In genomic region chr2L:20889857-20890606, dm6 we compare ENCODE assay signal across 1 fruit fly cellular context.
A peak's percentile ranks its signal among the peaks of the same experiment; 100 is the strongest.
TF ChIP-seq lines count a peak whose summit lies in the region.

No protein-coding gene starts in this region.

TF ChIP-seq in whole organism, embryonic, 481 proteins besides CTCF, POLR2A, EP300 and RAD21 (continued from another document):
- no peak for TF ChIP-seq unc-4 (GFP tag; IDR thresholded peaks at IDR 0.05; lab: Robert Waterston, UW; ENCODE audit: partially characterized antibody)
- TF ChIP-seq CG6272 (GFP tag; IDR thresholded peaks at IDR 0.05; lab: Robert Waterston, UW) = no peak
- no peak for TF ChIP-seq CG9817 (tag; optimal IDR thresholded peaks at IDR 0.05; lab: Kevin White, UChicago)
- TF ChIP-seq CG18619 (GFP tag; optimal IDR thresholded peaks at IDR 0.05; lab: Kevin White, UChicago) = no peak
- no peak for TF ChIP-seq Doc3 (GFP tag; IDR thresholded peaks at IDR 0.05; lab: Robert Waterston, UW; ENCODE audit: partially characterized antibody)
- TF ChIP-seq mirr (GFP tag; optimal IDR thresholded peaks at IDR 0.05; lab: Kevin White, UChicago) = peak; percentile 33
- TF ChIP-seq Oli (tag; optimal IDR thresholded peaks at IDR 0.05; lab: Kevin White, UChicago) = peak; percentile 62
- no peak for TF ChIP-seq Dref (GFP tag; IDR thresholded peaks at IDR 0.05; lab: Robert Waterston, UW)
- peak in 1 of 3 experiments; percentile 38 for TF ChIP-seq lola (GFP tag; optimal IDR thresholded peaks at IDR 0.05; lab: Kevin White, UChicago)
- no peak for TF ChIP-seq tup (GFP tag; optimal IDR thresholded peaks at IDR 0.05; lab: Kevin White, UChicago)
- TF ChIP-seq CG3281 (GFP tag; optimal IDR thresholded peaks at IDR 0.05; lab: Kevin White, UChicago) = peak; percentile 14
- TF ChIP-seq seq (GFP tag; IDR thresholded peaks at IDR 0.05; lab: Robert Waterston, UW) = no peak; the same call in 1 of the 2 replicates
- TF ChIP-seq fd96Cb (tag; optimal IDR thresholded peaks at IDR 0.05; lab: Kevin White, UChicago) = peak; percentile 51
- peak; percentile 8 for TF ChIP-seq CG3407 (GFP tag; optimal IDR thresholded peaks at IDR 0.05; lab: Kevin White, UChicago)
- TF ChIP-seq da (GFP tag; optimal IDR thresholded peaks at IDR 0.05; lab: Kevin White, UChicago) = no peak
- TF ChIP-seq ac (GFP tag; optimal IDR thresholded peaks at IDR 0.05; lab: Kevin White, UChicago) = no peak
- no peak for TF ChIP-seq salm (tag; optimal IDR thresholded peaks at IDR 0.05; lab: Kevin White, UChicago)
- TF ChIP-seq so (GFP tag; IDR thresholded peaks at IDR 0.05; lab: Robert Waterston, UW) = no peak
- TF ChIP-seq CG1602 (GFP tag; optimal IDR thresholded peaks at IDR 0.05; lab: Kevin White, UChicago) = no peak
- peak; percentile 17 for TF ChIP-seq CG13424 (tag; optimal IDR thresholded peaks at IDR 0.05; lab: Kevin White, UChicago)
- TF ChIP-seq odd (GFP tag; optimal IDR thresholded peaks at IDR 0.05; lab: Kevin White, UChicago) = no peak
- no peak for TF ChIP-seq Taf1 (GFP tag; IDR thresholded peaks at IDR 0.05; lab: Robert Waterston, UW)
- TF ChIP-seq CG2202 (tag; optimal IDR thresholded peaks at IDR 0.05; lab: Kevin White, UChicago) = peak; percentile 7
- no peak for TF ChIP-seq NK7.1 (GFP tag; optimal IDR thresholded peaks at IDR 0.05; lab: Kevin White, UChicago)
- TF ChIP-seq NfI (GFP tag; optimal IDR thresholded peaks at IDR 0.05; lab: Kevin White, UChicago) = no peak
- no peak for TF ChIP-seq tna (GFP tag; IDR thresholded peaks at IDR 0.05; lab: Robert Waterston, UW; ENCODE audit: partially characterized antibody)
- TF ChIP-seq ato (GFP tag; IDR thresholded peaks at IDR 0.05; lab: Robert Waterston, UW; ENCODE audit: partially characterized antibody) = no peak
- no peak for TF ChIP-seq Elba2 (GFP tag; optimal IDR thresholded peaks at IDR 0.05; lab: Kevin White, UChicago)
- TF ChIP-seq insv (GFP tag; optimal IDR thresholded peaks at IDR 0.05; lab: Kevin White, UChicago) = no peak
- peak; percentile 34 for TF ChIP-seq CG7786 (GFP tag; optimal IDR thresholded peaks at IDR 0.05; lab: Kevin White, UChicago)
- TF ChIP-seq CG6813 (GFP tag; optimal IDR thresholded peaks at IDR 0.05; lab: Kevin White, UChicago) = no peak
- peak; percentile 6 for TF ChIP-seq CG1792 (GFP tag; optimal IDR thresholded peaks at IDR 0.05; lab: Kevin White, UChicago)
- peak; percentile 37 for TF ChIP-seq zf30C (GFP tag; optimal IDR thresholded peaks at IDR 0.05; lab: Kevin White, UChicago)
- no peak for TF ChIP-seq CG11085 (GFP tag; IDR thresholded peaks at IDR 0.05; lab: Robert Waterston, UW)
- TF ChIP-seq CG7372 (GFP tag; IDR thresholded peaks at IDR 0.05; lab: Robert Waterston, UW) = no peak
- TF ChIP-seq prd (optimal IDR thresholded peaks at IDR 0.05; lab: Kevin White, UChicago) = no peak
- peak; percentile 26; the same call in 1 of the 3 replicates for TF ChIP-seq prd (GFP tag; IDR thresholded peaks at IDR 0.05; lab: Robert Waterston, UW)
- TF ChIP-seq CG10565 (GFP tag; optimal IDR thresholded peaks at IDR 0.05; lab: Kevin White, UChicago) = no peak
- peak; percentile 84 for TF ChIP-seq Jarid2 (GFP tag; optimal IDR thresholded peaks at IDR 0.05; lab: Kevin White, UChicago)
- TF ChIP-seq MESR4 (GFP tag; optimal IDR thresholded peaks at IDR 0.05; lab: Kevin White, UChicago) = no peak
- TF ChIP-seq Deaf1 (tag; optimal IDR thresholded peaks at IDR 0.05; lab: Kevin White, UChicago) = peak; percentile 32
- TF ChIP-seq fd3F (GFP tag; optimal IDR thresholded peaks at IDR 0.05; lab: Kevin White, UChicago) = no peak
- TF ChIP-seq GATAe (GFP tag; conservative IDR thresholded peaks at IDR 0.05; lab: Robert Waterston, UW) = no peak
- no peak for TF ChIP-seq yki (optimal IDR thresholded peaks at IDR 0.05; lab: Kevin White, UChicago)
- TF ChIP-seq CG15269 (tag; optimal IDR thresholded peaks at IDR 0.05; lab: Kevin White, UChicago) = peak; percentile 55
- TF ChIP-seq zfh1 (GFP tag; IDR thresholded peaks at IDR 0.05; lab: Robert Waterston, UW) = no peak
- TF ChIP-seq CG18764 (GFP tag; optimal IDR thresholded peaks at IDR 0.05; lab: Kevin White, UChicago) = no peak
- peak; percentile 36; the same call in 1 of the 2 replicates for TF ChIP-seq Ptx1 (GFP tag; IDR thresholded peaks at IDR 0.05; lab: Robert Waterston, UW)
- TF ChIP-seq pan (optimal IDR thresholded peaks at IDR 0.05; lab: Kevin White, UChicago) = no peak
- TF ChIP-seq pan (GFP tag; optimal IDR thresholded peaks at IDR 0.05 in 1 of 2, IDR thresholded peaks at IDR 0.05 in 1 of 2) = no peak
- peak; percentile 10; the same call in 1 of the 3 replicates for TF ChIP-seq gce (GFP tag; IDR thresholded peaks at IDR 0.05; lab: Robert Waterston, UW)
- no peak for TF ChIP-seq grn (GFP tag; optimal IDR thresholded peaks at IDR 0.05; lab: Kevin White, UChicago)
- peak; percentile 18 for TF ChIP-seq pum (GFP tag; optimal IDR thresholded peaks at IDR 0.05; lab: Kevin White, UChicago)
- TF ChIP-seq dysf (GFP tag; IDR thresholded peaks at IDR 0.05; lab: Robert Waterston, UW) = no peak
- no peak for TF ChIP-seq Tbp (GFP tag; optimal IDR thresholded peaks at IDR 0.05; lab: Kevin White, UChicago)
- TF ChIP-seq Opbp (GFP tag; IDR thresholded peaks at IDR 0.05; lab: Robert Waterston, UW; ENCODE audit: partially characterized antibody) = no peak
- TF ChIP-seq Atf-2 (GFP tag; optimal IDR thresholded peaks at IDR 0.05; lab: Kevin White, UChicago) = no peak
- 0 out of 2 replicates have a peak, but pooled peaks have one; percentile 11 for TF ChIP-seq CG31224 (GFP tag; IDR thresholded peaks at IDR 0.05; lab: Robert Waterston, UW)
- no peak for TF ChIP-seq NFAT (GFP tag; IDR thresholded peaks at IDR 0.05; lab: Robert Waterston, UW)
- TF ChIP-seq Aef1 (GFP tag; IDR thresholded peaks at IDR 0.05; lab: Robert Waterston, UW) = no peak
- TF ChIP-seq nerfin-1 (tag; optimal IDR thresholded peaks at IDR 0.05; lab: Kevin White, UChicago) = no peak
- TF ChIP-seq CG12769 (tag; optimal IDR thresholded peaks at IDR 0.05; lab: Kevin White, UChicago) = peak; percentile 80
- TF ChIP-seq CG12219 (GFP tag; optimal IDR thresholded peaks at IDR 0.05; lab: Kevin White, UChicago) = peak; percentile 44
- no peak for TF ChIP-seq vfl (GFP tag; optimal IDR thresholded peaks at IDR 0.05; lab: Kevin White, UChicago)
- no peak for TF ChIP-seq ro (GFP tag; IDR thresholded peaks at IDR 0.05; lab: Robert Waterston, UW)
- TF ChIP-seq CG15011 (GFP tag; optimal IDR thresholded peaks at IDR 0.05; lab: Kevin White, UChicago) = no peak
- TF ChIP-seq CG34224 (GFP tag; IDR thresholded peaks at IDR 0.05; lab: Robert Waterston, UW; ENCODE audit: partially characterized antibody) = no peak
- TF ChIP-seq nmo (GFP tag; optimal IDR thresholded peaks at IDR 0.05; lab: Kevin White, UChicago) = peak; percentile 42
- TF ChIP-seq Ravus (GFP tag; IDR thresholded peaks at IDR 0.05; lab: Robert Waterston, UW) = peak; percentile 39; the same call in 1 of the 2 replicates
- no peak for TF ChIP-seq zfh2 (GFP tag; optimal IDR thresholded peaks at IDR 0.05; lab: Kevin White, UChicago)
- TF ChIP-seq CG16863 (GFP tag; optimal IDR thresholded peaks at IDR 0.05; lab: Kevin White, UChicago) = no peak
- TF ChIP-seq zen2 (GFP tag; IDR thresholded peaks at IDR 0.05; lab: Robert Waterston, UW; ENCODE audit: partially characterized antibody) = 0 out of 3 replicates have a peak, but pooled peaks have one; percentile 15
- peak; percentile 19 for TF ChIP-seq CG2712 (tag; optimal IDR thresholded peaks at IDR 0.05; lab: Kevin White, UChicago)
- TF ChIP-seq E2f2 (GFP tag; IDR thresholded peaks at IDR 0.05; lab: Robert Waterston, UW) = no peak; the same call in 1 of the 2 replicates
- TF ChIP-seq emc (GFP tag; optimal IDR thresholded peaks at IDR 0.05; lab: Kevin White, UChicago) = no peak
- peak; percentile 68 to 78 for TF ChIP-seq Trl (optimal IDR thresholded peaks at IDR 0.05; lab: Kevin White, UChicago)
- no peak for TF ChIP-seq Trl (GFP tag; optimal IDR thresholded peaks at IDR 0.05; lab: Kevin White, UChicago)
- peak; percentile 35 for TF ChIP-seq lmd (GFP tag; IDR thresholded peaks at IDR 0.05; lab: Robert Waterston, UW)
- TF ChIP-seq CG17385 (GFP tag; optimal IDR thresholded peaks at IDR 0.05; lab: Kevin White, UChicago) = peak; percentile 14
- no peak for TF ChIP-seq Fer3 (tag; optimal IDR thresholded peaks at IDR 0.05; lab: Kevin White, UChicago)
- TF ChIP-seq CG6791 (GFP tag; IDR thresholded peaks at IDR 0.05; lab: Robert Waterston, UW; ENCODE audit: partially characterized antibody) = no peak
- TF ChIP-seq stwl (tag; optimal IDR thresholded peaks at IDR 0.05; lab: Kevin White, UChicago) = no peak
- TF ChIP-seq toy (GFP tag; IDR thresholded peaks at IDR 0.05; lab: Robert Waterston, UW) = no peak
- TF ChIP-seq hth (optimal IDR thresholded peaks at IDR 0.05; lab: Kevin White, UChicago) = no peak
- no peak for TF ChIP-seq CG6683 (GFP tag; optimal IDR thresholded peaks at IDR 0.05; lab: Kevin White, UChicago)
- TF ChIP-seq HLH3B (GFP tag; IDR thresholded peaks at IDR 0.05; lab: Robert Waterston, UW) = peak; percentile 9; the same call in 1 of the 2 replicates
- TF ChIP-seq Hr51 (GFP tag; optimal IDR thresholded peaks at IDR 0.05; lab: Kevin White, UChicago) = peak in 1 of 2 experiments; percentile 50
- 0 out of 2 replicates have a peak, but pooled peaks have one; percentile 46 for TF ChIP-seq CG31441 (GFP tag; IDR thresholded peaks at IDR 0.05; lab: Robert Waterston, UW)
- no peak for TF ChIP-seq cad (GFP tag; optimal IDR thresholded peaks at IDR 0.05; lab: Kevin White, UChicago)
- TF ChIP-seq CG10431 (GFP tag; optimal IDR thresholded peaks at IDR 0.05; lab: Kevin White, UChicago) = no peak
- TF ChIP-seq bab2 (GFP tag; optimal IDR thresholded peaks at IDR 0.05; lab: Kevin White, UChicago) = peak; percentile 15
- TF ChIP-seq CG15514 (GFP tag; optimal IDR thresholded peaks at IDR 0.05; lab: Kevin White, UChicago) = no peak
- no peak for TF ChIP-seq CG4404 (GFP tag; IDR thresholded peaks at IDR 0.05; lab: Robert Waterston, UW)
- TF ChIP-seq ash1 (GFP tag; optimal IDR thresholded peaks at IDR 0.05; lab: Kevin White, UChicago) = no peak
- TF ChIP-seq CG17612 (GFP tag; IDR thresholded peaks at IDR 0.05; lab: Robert Waterston, UW) = no peak
- TF ChIP-seq jigr1 (GFP tag; IDR thresholded peaks at IDR 0.05; lab: Robert Waterston, UW) = no peak
- TF ChIP-seq CG13775 (GFP tag; optimal IDR thresholded peaks at IDR 0.05; lab: Kevin White, UChicago) = peak; percentile 14
- TF ChIP-seq danr (GFP tag; IDR thresholded peaks at IDR 0.05; lab: Robert Waterston, UW) = no peak
- TF ChIP-seq nau (GFP tag; optimal IDR thresholded peaks at IDR 0.05; lab: Kevin White, UChicago) = peak; percentile 11
- no peak for TF ChIP-seq Lpt (GFP tag; optimal IDR thresholded peaks at IDR 0.05; lab: Kevin White, UChicago)
- TF ChIP-seq unpg (GFP tag; optimal IDR thresholded peaks at IDR 0.05; lab: Kevin White, UChicago) = peak; percentile 34
- TF ChIP-seq CG34376 (GFP tag; optimal IDR thresholded peaks at IDR 0.05; lab: Kevin White, UChicago) = peak; percentile 62
- TF ChIP-seq CG7745 (tag; optimal IDR thresholded peaks at IDR 0.05; lab: Kevin White, UChicago) = no peak
- TF ChIP-seq CG4820 (GFP tag; optimal IDR thresholded peaks at IDR 0.05; lab: Kevin White, UChicago) = peak; percentile 44
- no peak for TF ChIP-seq ems (GFP tag; optimal IDR thresholded peaks at IDR 0.05; lab: Kevin White, UChicago)
- TF ChIP-seq az2 (GFP tag; optimal IDR thresholded peaks at IDR 0.05; lab: Kevin White, UChicago) = peak; percentile 24
- peak; percentile 62 for TF ChIP-seq exex (tag; optimal IDR thresholded peaks at IDR 0.05; lab: Kevin White, UChicago)
- TF ChIP-seq Mad (GFP tag; optimal IDR thresholded peaks at IDR 0.05; lab: Kevin White, UChicago) = no peak
- TF ChIP-seq Hr78 (GFP tag; optimal IDR thresholded peaks at IDR 0.05; lab: Kevin White, UChicago) = peak in 1 of 2 experiments; percentile 29
- TF ChIP-seq cwo (GFP tag; optimal IDR thresholded peaks at IDR 0.05; lab: Kevin White, UChicago) = peak; percentile 42
- no peak for TF ChIP-seq CG31388 (GFP tag; optimal IDR thresholded peaks at IDR 0.05; lab: Kevin White, UChicago)
- TF ChIP-seq rib (GFP tag; IDR thresholded peaks at IDR 0.05; lab: Robert Waterston, UW) = no peak
- no peak for TF ChIP-seq onecut (GFP tag; IDR thresholded peaks at IDR 0.05; lab: Robert Waterston, UW)
- no peak for TF ChIP-seq btn (GFP tag; optimal IDR thresholded peaks at IDR 0.05; lab: Kevin White, UChicago)
- peak; percentile 25 for TF ChIP-seq Awh (GFP tag; IDR thresholded peaks at IDR 0.05; lab: Robert Waterston, UW)
- TF ChIP-seq dmrt11E (tag; optimal IDR thresholded peaks at IDR 0.05; lab: Kevin White, UChicago) = peak; percentile 30
- TF ChIP-seq CG13296 (GFP tag; optimal IDR thresholded peaks at IDR 0.05; lab: Kevin White, UChicago) = no peak
- TF ChIP-seq CG2678 (tag; optimal IDR thresholded peaks at IDR 0.05; lab: Kevin White, UChicago) = peak; percentile 37
- TF ChIP-seq br (optimal IDR thresholded peaks at IDR 0.05; lab: Kevin White, UChicago) = no peak
- no peak for TF ChIP-seq Ets65A (GFP tag; lab: Kevin White, UChicago)
- TF ChIP-seq dimm (GFP tag; IDR thresholded peaks at IDR 0.05; lab: Robert Waterston, UW) = no peak
- TF ChIP-seq dati (GFP tag; IDR thresholded peaks at IDR 0.05; lab: Robert Waterston, UW) = no peak
- TF ChIP-seq CG9609 (GFP tag; optimal IDR thresholded peaks at IDR 0.05; lab: Kevin White, UChicago) = no peak
- no peak for TF ChIP-seq CG17802 (tag; optimal IDR thresholded peaks at IDR 0.05; lab: Kevin White, UChicago)
- no peak for TF ChIP-seq dan (GFP tag; IDR thresholded peaks at IDR 0.05; lab: Robert Waterston, UW)
- no peak for TF ChIP-seq CG16779 (GFP tag; IDR thresholded peaks at IDR 0.05; lab: Robert Waterston, UW)
- peak; percentile 55 for TF ChIP-seq CG11504 (tag; optimal IDR thresholded peaks at IDR 0.05; lab: Kevin White, UChicago)
- peak; percentile 29; the same call in 1 of the 2 replicates for TF ChIP-seq CG14441 (GFP tag; IDR thresholded peaks at IDR 0.05; lab: Robert Waterston, UW)
- TF ChIP-seq CG5245 (GFP tag; optimal IDR thresholded peaks at IDR 0.05; lab: Kevin White, UChicago) = no peak
- TF ChIP-seq Eip74EF (GFP tag; optimal IDR thresholded peaks at IDR 0.05; lab: Kevin White, UChicago) = no peak
